2 fruit fly cellular contexts compared by ENCODE assay signal in the genomic region with DNA sequence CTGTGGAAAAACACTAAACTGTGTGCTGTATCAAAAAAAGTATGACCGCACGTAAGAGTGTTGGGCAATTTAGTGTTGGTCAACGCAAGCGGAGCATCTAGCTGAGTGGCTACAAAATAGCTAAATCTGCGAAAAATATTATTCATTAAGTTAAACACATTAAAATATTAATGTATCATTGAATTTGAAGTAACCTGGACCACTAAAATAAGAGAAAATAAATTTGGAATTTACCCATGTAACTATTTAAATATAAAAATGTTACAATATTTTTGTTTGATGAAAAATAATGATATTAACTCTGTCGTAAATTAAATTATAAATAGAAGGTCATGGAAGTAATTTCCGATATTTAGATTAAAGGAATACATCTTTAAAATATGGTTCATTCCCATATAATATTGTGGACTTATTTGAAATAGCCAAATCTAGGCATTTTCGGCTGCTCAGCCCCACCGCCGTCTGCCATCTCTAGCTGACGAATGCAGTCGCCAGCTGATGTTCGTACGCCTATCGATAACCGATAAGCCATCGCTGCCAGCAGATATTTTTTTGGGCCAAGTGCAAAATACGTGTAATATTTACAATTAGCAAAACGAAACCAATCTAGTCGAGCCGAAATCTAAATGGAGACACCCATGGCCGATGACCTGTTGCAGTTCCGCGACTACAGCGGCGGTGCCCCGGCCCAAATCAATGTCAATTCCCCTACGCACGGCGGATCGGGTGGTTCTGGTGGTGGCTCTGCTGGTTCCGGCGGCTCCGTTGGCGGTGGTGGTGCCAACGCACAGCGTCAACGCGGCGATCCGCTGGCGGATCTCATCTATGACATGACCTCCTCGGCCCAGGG.
A peak's percentile ranks its signal among the peaks of the same experiment; 100 is the strongest.
TF ChIP-seq lines count a peak whose summit lies in the region.

A gene (minus strand): TSS at position 46 of the 850 bp plus-strand sequence.
A gene (plus strand): TSS at position 377 of the 850 bp plus-strand sequence.

TF ChIP-seq in whole organism, embryonic, 481 proteins besides CTCF, POLR2A, EP300 and RAD21 (continued from another document and continues in another):
- TF ChIP-seq CG4360 (GFP tag; IDR thresholded peaks at IDR 0.05; lab: Robert Waterston, UW) (no peak), usp (GFP tag; optimal IDR thresholded peaks at IDR 0.05; lab: Kevin White, UChicago) (no peak), gsb-n (tag; optimal IDR thresholded peaks at IDR 0.05; lab: Kevin White, UChicago) (peak; percentile 17), NC2α (GFP tag; optimal IDR thresholded peaks at IDR 0.05; lab: Kevin White, UChicago) (no peak), Sox100B (GFP tag; optimal IDR thresholded peaks at IDR 0.05; lab: Kevin White, UChicago) (peak; percentile 61), Lpt (GFP tag; optimal IDR thresholded peaks at IDR 0.05; lab: Kevin White, UChicago) (no peak), klu (GFP tag; IDR thresholded peaks at IDR 0.05; lab: Robert Waterston, UW) (no peak), Hmx (GFP tag; optimal IDR thresholded peaks at IDR 0.05; lab: Kevin White, UChicago) (no peak), NFAT (GFP tag; IDR thresholded peaks at IDR 0.05; lab: Robert Waterston, UW) (peak; percentile 68), tna (GFP tag; IDR thresholded peaks at IDR 0.05; lab: Robert Waterston, UW; ENCODE audit: partially characterized antibody) (no peak), chif (GFP tag; optimal IDR thresholded peaks at IDR 0.05; lab: Kevin White, UChicago) (peak in 1 of 2 experiments; percentile 5), CG9727 (GFP tag; optimal IDR thresholded peaks at IDR 0.05; lab: Kevin White, UChicago) (peak; percentile 48), Hmr (GFP tag; optimal IDR thresholded peaks at IDR 0.05; lab: Kevin White, UChicago) (peak; percentile 52), CG16813 (GFP tag; IDR thresholded peaks at IDR 0.05; lab: Robert Waterston, UW; ENCODE audit: partially characterized antibody) (0 out of 3 replicates have a peak, but pooled peaks have one; percentile 25), danr (GFP tag; IDR thresholded peaks at IDR 0.05; lab: Robert Waterston, UW) (no peak), CG12942 (GFP tag; optimal IDR thresholded peaks at IDR 0.05; lab: Kevin White, UChicago) (peak; percentile 46), CG10147 (GFP tag; optimal IDR thresholded peaks at IDR 0.05; lab: Kevin White, UChicago) (peak; percentile 16), CG14965 (GFP tag; optimal IDR thresholded peaks at IDR 0.05; lab: Kevin White, UChicago; ENCODE audit: borderline replicate concordance) (no peak), toy (GFP tag; IDR thresholded peaks at IDR 0.05; lab: Robert Waterston, UW) (no peak), al (GFP tag; IDR thresholded peaks at IDR 0.05; lab: Robert Waterston, UW) (no peak), onecut (GFP tag; IDR thresholded peaks at IDR 0.05; lab: Robert Waterston, UW) (no peak), Kr (GFP tag; optimal IDR thresholded peaks at IDR 0.05; lab: Kevin White, UChicago) (no peak), bowl (GFP tag; IDR thresholded peaks at IDR 0.05; lab: Robert Waterston, UW) (no peak), her (GFP tag; optimal IDR thresholded peaks at IDR 0.05; lab: Kevin White, UChicago) (no peak), CG7556 (GFP tag; optimal IDR thresholded peaks at IDR 0.05; lab: Kevin White, UChicago) (peak; percentile 63), D (optimal IDR thresholded peaks at IDR 0.05; lab: Kevin White, UChicago) (no peak), D (GFP tag; optimal IDR thresholded peaks at IDR 0.05; lab: Kevin White, UChicago) (no peak), CG12236 (GFP tag; optimal IDR thresholded peaks at IDR 0.05; lab: Kevin White, UChicago) (no peak), pho (GFP tag; optimal IDR thresholded peaks at IDR 0.05; lab: Kevin White, UChicago) (peak; percentile 17), Nf-YC (tag; optimal IDR thresholded peaks at IDR 0.05; lab: Kevin White, UChicago) (peak; percentile 66), Med (GFP tag; lab: Kevin White, UChicago) (peak; percentile 72), slbo (GFP tag; IDR thresholded peaks at IDR 0.05; lab: Robert Waterston, UW) (peak; percentile 64), CG2129 (GFP tag; IDR thresholded peaks at IDR 0.05; lab: Robert Waterston, UW; ENCODE audit: partially characterized antibody) (no peak), dmrt11E (tag; optimal IDR thresholded peaks at IDR 0.05; lab: Kevin White, UChicago) (peak; percentile 43), H2.0 (GFP tag; IDR thresholded peaks at IDR 0.05; lab: Robert Waterston, UW) (no peak), lilli (GFP tag; optimal IDR thresholded peaks at IDR 0.05; lab: Kevin White, UChicago) (peak; percentile 63), D19B (GFP tag; optimal IDR thresholded peaks at IDR 0.05; lab: Kevin White, UChicago) (peak; percentile 12), ssp (GFP tag; IDR thresholded peaks at IDR 0.05; lab: Robert Waterston, UW) (peak; percentile 48; the same call in 1 of the 2 replicates), CG6765 (GFP tag; optimal IDR thresholded peaks at IDR 0.05; lab: Kevin White, UChicago) (peak; percentile 8), CG9932 (GFP tag; IDR thresholded peaks at IDR 0.05; lab: Robert Waterston, UW) (peak; percentile 74), E2f1 (GFP tag; IDR thresholded peaks at IDR 0.05; lab: Robert Waterston, UW) (0 out of 2 replicates have a peak, but pooled peaks have one; percentile 22), CG6272 (GFP tag; IDR thresholded peaks at IDR 0.05; lab: Robert Waterston, UW) (peak; percentile 43; the same call in 1 of the 2 replicates), cad (GFP tag; optimal IDR thresholded peaks at IDR 0.05; lab: Kevin White, UChicago) (no peak), dimm (GFP tag; IDR thresholded peaks at IDR 0.05; lab: Robert Waterston, UW) (no peak), corto (GFP tag; optimal IDR thresholded peaks at IDR 0.05; lab: Kevin White, UChicago) (no peak), CG3281 (GFP tag; optimal IDR thresholded peaks at IDR 0.05; lab: Kevin White, UChicago) (peak; percentile 46), HLHmδ (GFP tag; optimal IDR thresholded peaks at IDR 0.05; lab: Kevin White, UChicago) (no peak), CG5245 (GFP tag; optimal IDR thresholded peaks at IDR 0.05; lab: Kevin White, UChicago) (no peak), insv (GFP tag; optimal IDR thresholded peaks at IDR 0.05; lab: Kevin White, UChicago) (no peak), CG17829 (tag; optimal IDR thresholded peaks at IDR 0.05; lab: Kevin White, UChicago) (peak; percentile 44), ems (GFP tag; optimal IDR thresholded peaks at IDR 0.05; lab: Kevin White, UChicago) (no peak), CG12744 (GFP tag; optimal IDR thresholded peaks at IDR 0.05; lab: Kevin White, UChicago) (no peak), Atf-2 (GFP tag; optimal IDR thresholded peaks at IDR 0.05; lab: Kevin White, UChicago) (no peak), CG3407 (GFP tag; optimal IDR thresholded peaks at IDR 0.05; lab: Kevin White, UChicago) (no peak), Ets65A (GFP tag; lab: Kevin White, UChicago) (peak; percentile 92), CG32532 (GFP tag; IDR thresholded peaks at IDR 0.05; lab: Robert Waterston, UW) (peak; percentile 41; the same call in 1 of the 2 replicates), CG18011 (GFP tag; optimal IDR thresholded peaks at IDR 0.05; lab: Kevin White, UChicago) (peak; percentile 35), cas (GFP tag; IDR thresholded peaks at IDR 0.05; lab: Robert Waterston, UW) (no peak), grn (GFP tag; optimal IDR thresholded peaks at IDR 0.05; lab: Kevin White, UChicago) (no peak), CG15073 (GFP tag; optimal IDR thresholded peaks at IDR 0.05; lab: Kevin White, UChicago) (no peak), pum (GFP tag; optimal IDR thresholded peaks at IDR 0.05; lab: Kevin White, UChicago) (no peak)

TF ChIP-seq in whole organism, prepupa, 60 proteins besides CTCF, POLR2A, EP300 and RAD21 (continued from another document):
- TF ChIP-seq CG4318 (GFP tag; optimal IDR thresholded peaks at IDR 0.05; lab: Kevin White, UChicago) = peak; percentile 18
TF ChIP-seq in whole organism, prepupa: peak in this region for 38.
